Fruit fly (Drosophila melanogaster) whole organism, embryonic: Measurements from ENCODE around the gene Ire1.

Experiments used
- Abd-B ChIP-seq: fragments of 200-800 bp; sonication (Bioruptor generic); optimal IDR thresholded peaks from 2 replicates; lab custom pipeline; 2018; ENCODE audit warnings: missing biosample characterization, mild to moderate bottlenecking, missing genetic modification characterization, moderate library complexity
- Blimp-1 ChIP-seq: fragments of 200-800 bp; sonication (Bioruptor generic); optimal IDR thresholded peaks from 3 replicates; lab custom pipeline; 2018; ENCODE audit warnings: missing biosample characterization, missing genetic modification characterization, mild to moderate bottlenecking, moderate library complexity, missing genetic modification reagents
- CG10147 ChIP-seq: fragments of 200-800 bp; sonication (Bioruptor generic); optimal IDR thresholded peaks from 2 replicates; lab custom pipeline; 2019; ENCODE audit warnings: missing biosample characterization, mild to moderate bottlenecking, missing genetic modification characterization, moderate library complexity
- CG10366 ChIP-seq: fragments of 200-800 bp; sonication (Bioruptor generic); IDR thresholded peaks from 2 replicates; pipeline ENCODE4 v1.3.6; 2022; ENCODE audit warnings: missing biosample characterization, missing genetic modification characterization
- CG10431 ChIP-seq: fragments of 200-800 bp; sonication (Bioruptor generic); optimal IDR thresholded peaks from 3 replicates; lab custom pipeline; 2018; ENCODE audit warnings: missing biosample characterization, mild to moderate bottlenecking, missing genetic modification characterization
- CG10543 ChIP-seq: fragments of 200-800 bp; sonication (Bioruptor generic); optimal IDR thresholded peaks from 3 replicates; lab custom pipeline; 2017; ENCODE audit warnings: missing biosample characterization, mild to moderate bottlenecking, missing genetic modification characterization, moderate library complexity
- CG10959 ChIP-seq: fragments of 200-800 bp; sonication (Bioruptor generic); IDR thresholded peaks from 2 replicates; pipeline ENCODE4 v1.3.6; 2022; ENCODE audit warnings: missing biosample characterization, missing genetic modification characterization
- CG14965 ChIP-seq: fragments of 200-800 bp; sonication (Bioruptor generic); optimal IDR thresholded peaks from 2 replicates; lab custom pipeline; 2016; ENCODE audit warnings: missing biosample characterization, missing genetic modification characterization, borderline replicate concordance
- CG17361 ChIP-seq: fragments of 200-800 bp; sonication (Bioruptor generic); IDR thresholded peaks from 3 replicates; pipeline ENCODE4 v1.3.6; 2022; ENCODE audit warnings: missing biosample characterization, missing genetic modification characterization
- CG18262 ChIP-seq: fragments of 200-800 bp; optimal IDR thresholded peaks from 3 replicates; lab custom pipeline; 2019; ENCODE audit warnings: missing biosample characterization, mild to moderate bottlenecking, missing genetic modification characterization, moderate library complexity
- CG18476 ChIP-seq: fragments of 200-800 bp; sonication (Bioruptor generic); optimal IDR thresholded peaks from 2 replicates; lab custom pipeline; 2016; ENCODE audit warnings: missing biosample characterization, mild to moderate bottlenecking, missing genetic modification characterization
- CG2889 ChIP-seq: fragments of 200-800 bp; sonication (Bioruptor generic); IDR thresholded peaks from 3 replicates; pipeline ENCODE4 v1.3.6; 2022; ENCODE audit warnings: missing biosample characterization, missing genetic modification characterization
- CG30020 ChIP-seq: fragments of 200-800 bp; optimal IDR thresholded peaks from 2 replicates; lab custom pipeline; 2019; ENCODE audit warnings: missing biosample characterization, mild to moderate bottlenecking, missing genetic modification characterization, moderate library complexity
- CG30403 ChIP-seq: fragments of 200-800 bp; sonication (Bioruptor generic); optimal IDR thresholded peaks from 3 replicates; lab custom pipeline; 2016; ENCODE audit warnings: missing biosample characterization, missing genetic modification characterization
- CG34224 ChIP-seq: fragments of 200-800 bp; sonication (Bioruptor generic); IDR thresholded peaks from 3 replicates; pipeline ENCODE4 v1.3.6; 2022; ENCODE audit warnings: missing biosample characterization, missing genetic modification characterization; ENCODE audit not compliant: partially characterized antibody
- CG4328 ChIP-seq: fragments of 200-800 bp; sonication (Bioruptor generic); optimal IDR thresholded peaks from 3 replicates; lab custom pipeline; 2017; ENCODE audit warnings: missing biosample characterization, missing genetic modification reagents, missing genetic modification characterization
- CG4617 ChIP-seq: fragments of 200-800 bp; sonication (Bioruptor generic); optimal IDR thresholded peaks from 3 replicates; lab custom pipeline; 2016; ENCODE audit warnings: missing biosample characterization, missing genetic modification characterization, borderline replicate concordance
- CG7928 ChIP-seq: fragments of 200-800 bp; sonication (Bioruptor generic); optimal IDR thresholded peaks from 2 replicates; lab custom pipeline; 2017; ENCODE audit warnings: missing biosample characterization, mild to moderate bottlenecking, missing genetic modification characterization
- CG7963 ChIP-seq: fragments of 200-800 bp; sonication (Bioruptor generic); IDR thresholded peaks from 3 replicates; pipeline ENCODE4 v1.3.6; 2022; ENCODE audit warnings: missing biosample characterization, missing genetic modification characterization; ENCODE audit not compliant: partially characterized antibody
- CG8388 ChIP-seq: fragments of 200-800 bp; sonication (Bioruptor generic); optimal IDR thresholded peaks from 2 replicates; lab custom pipeline; 2019; ENCODE audit warnings: missing biosample characterization, mild to moderate bottlenecking, missing genetic modification characterization, moderate library complexity
- Dll ChIP-seq: fragments of 200-800 bp; sonication (Bioruptor generic); IDR thresholded peaks from 4 replicates; pipeline ENCODE4 v1.3.6; 2022; ENCODE audit warnings: missing biosample characterization, missing genetic modification characterization; ENCODE audit not compliant: partially characterized antibody
- Dp ChIP-seq: fragments of 200-800 bp; sonication (Bioruptor generic); optimal IDR thresholded peaks from 2 replicates; lab custom pipeline; 2018; ENCODE audit warnings: missing biosample characterization, mild to moderate bottlenecking, missing genetic modification characterization, moderate library complexity
- Hmx ChIP-seq: fragments of 200-800 bp; sonication (Bioruptor generic); optimal IDR thresholded peaks from 2 replicates; lab custom pipeline; 2016; ENCODE audit warnings: missing biosample characterization, missing genetic modification characterization
- Lhr ChIP-seq: fragments of 200-800 bp; sonication (Bioruptor generic); optimal IDR thresholded peaks from 3 replicates; lab custom pipeline; 2017; ENCODE audit warnings: mild to moderate bottlenecking, missing biosample characterization, missing genetic modification reagents, missing genetic modification characterization
- Lim3 ChIP-seq: fragments of 200-800 bp; sonication (Bioruptor generic); IDR thresholded peaks from 2 replicates; pipeline ENCODE4 v1.3.6; 2022; ENCODE audit warnings: missing biosample characterization, missing genetic modification characterization
- Poxn ChIP-seq: fragments of 200-800 bp; sonication (Bioruptor generic); IDR thresholded peaks from 2 replicates; pipeline ENCODE4 v1.3.6; 2022; ENCODE audit warnings: missing biosample characterization, missing genetic modification characterization
- Sry-δ ChIP-seq: fragments of 200-800 bp; sonication (Bioruptor generic); optimal IDR thresholded peaks from 2 replicates; lab custom pipeline; 2016; ENCODE audit warnings: missing biosample characterization, missing genetic modification characterization
- ab ChIP-seq: fragments of 200-800 bp; sonication (Bioruptor generic); optimal IDR thresholded peaks from 2 replicates; lab custom pipeline; 2016; ENCODE audit warnings: missing biosample characterization, missing genetic modification characterization
- ase ChIP-seq: fragments of 200-800 bp; sonication (Bioruptor generic); IDR thresholded peaks from 3 replicates; pipeline ENCODE4 v1.3.6; 2022; ENCODE audit warnings: missing biosample characterization, missing genetic modification characterization
- bowl ChIP-seq: fragments of 200-800 bp; sonication (Bioruptor generic); IDR thresholded peaks from 2 replicates; pipeline ENCODE4 v1.3.6; 2022; ENCODE audit warnings: missing biosample characterization, missing genetic modification characterization
- ci ChIP-seq: fragments of 200-800 bp; sonication (Bioruptor generic); IDR thresholded peaks from 3 replicates; pipeline ENCODE4 v1.3.6; 2022; ENCODE audit warnings: missing biosample characterization, missing genetic modification characterization
- corto ChIP-seq: fragments of 200-800 bp; sonication (Bioruptor generic); optimal IDR thresholded peaks from 2 replicates; lab custom pipeline; 2016; ENCODE audit warnings: missing biosample characterization, mild to moderate bottlenecking, missing genetic modification characterization, moderate library complexity
- crp ChIP-seq, 2 experiments: fragments of 200-800 bp; sonication (Bioruptor generic); optimal IDR thresholded peaks; 2 replicates in 1 of 2; 3 replicates in 1 of 2; lab custom pipeline; 2017; ENCODE audit warnings: missing biosample characterization in 2 of 2, missing genetic modification characterization in 2 of 2, mild to moderate bottlenecking in 1 of 2, moderate library complexity in 1 of 2
- dimm ChIP-seq: fragments of 200-800 bp; sonication (Bioruptor generic); IDR thresholded peaks from 2 replicates; pipeline ENCODE4 v1.3.6; 2022; ENCODE audit warnings: missing biosample characterization, missing genetic modification characterization
- dmrt11E ChIP-seq: fragments of 200-800 bp; sonication (Bioruptor generic); optimal IDR thresholded peaks from 3 replicates; lab custom pipeline; 2018; ENCODE audit warnings: missing biosample characterization, mild to moderate bottlenecking, missing genetic modification characterization, moderate library complexity
- dpn ChIP-seq, 2 experiments: fragments of 200-800 bp; sonication (Bioruptor generic); optimal IDR thresholded peaks; 3 replicates each; lab custom pipeline; 2016; ENCODE audit warnings: missing biosample characterization in 2 of 2, missing genetic modification characterization in 2 of 2
- grn ChIP-seq: fragments of 200-800 bp; sonication (Bioruptor generic); optimal IDR thresholded peaks from 3 replicates; lab custom pipeline; 2017; ENCODE audit warnings: missing biosample characterization, missing genetic modification characterization
- hbn ChIP-seq: fragments of 200-800 bp; sonication (Bioruptor generic); IDR thresholded peaks from 2 replicates; pipeline ENCODE4 v1.3.6; 2022; ENCODE audit warnings: missing biosample characterization, missing genetic modification characterization; ENCODE audit not compliant: partially characterized antibody
- lov ChIP-seq, 2 experiments: fragments of 200-800 bp in 1 of 2; fragments of >200 bp in 1 of 2; sonication (Bioruptor generic) in 1 of 2; IDR thresholded peaks in 1 of 2; optimal IDR thresholded peaks in 1 of 2; 2 replicates in 1 of 2; 3 replicates in 1 of 2; pipeline versions ENCODE4 v1.3.6 to Lab custom; 2017 to 2022; ENCODE audit warnings: missing biosample characterization in 1 of 2, missing genetic modification characterization in 1 of 2
- pfk ChIP-seq: fragments of 200-800 bp; sonication (Bioruptor generic); optimal IDR thresholded peaks from 2 replicates; lab custom pipeline; 2018; ENCODE audit warnings: missing biosample characterization, mild to moderate bottlenecking, missing genetic modification characterization, moderate library complexity
- prd ChIP-seq, 3 experiments: fragments of >200 bp in 2 of 3; fragments of 200-800 bp in 1 of 3; sonication (Bioruptor generic) in 1 of 3; optimal IDR thresholded peaks in 2 of 3; IDR thresholded peaks in 1 of 3; 2 replicates in 2 of 3; 3 replicates in 1 of 3; pipeline versions ENCODE4 v1.3.6 to Lab custom; 2017 to 2022; ENCODE audit warnings: missing biosample characterization in 1 of 3, missing genetic modification characterization in 1 of 3
- pros ChIP-seq: fragments of 200-800 bp; sonication (Bioruptor generic); optimal IDR thresholded peaks from 3 replicates; lab custom pipeline; 2019; ENCODE audit warnings: missing biosample characterization, mild to moderate bottlenecking, missing genetic modification characterization, moderate library complexity
- sc ChIP-seq, 3 experiments: fragments of >200 bp in 2 of 3; fragments of 200-800 bp in 1 of 3; sonication (Bioruptor generic) in 1 of 3; optimal IDR thresholded peaks; 2 replicates in 2 of 3; 3 replicates in 1 of 3; lab custom pipeline; 2017; ENCODE audit warnings: mild to moderate bottlenecking in 1 of 3, missing biosample characterization in 1 of 3, missing genetic modification characterization in 1 of 3, missing genetic modification reagents in 1 of 3
- sr ChIP-seq: fragments of 200-800 bp; sonication (Bioruptor generic); IDR thresholded peaks from 3 replicates; pipeline ENCODE4 v1.3.6; 2022; ENCODE audit warnings: missing biosample characterization, missing genetic modification characterization
- trem ChIP-seq: fragments of 200-800 bp; optimal IDR thresholded peaks from 3 replicates; lab custom pipeline; 2019; ENCODE audit warnings: missing biosample characterization, mild to moderate bottlenecking, missing genetic modification characterization, moderate library complexity
- unpg ChIP-seq: fragments of 200-800 bp; sonication (Bioruptor generic); optimal IDR thresholded peaks from 3 replicates; lab custom pipeline; 2018; ENCODE audit warnings: missing biosample characterization, mild to moderate bottlenecking, missing genetic modification characterization, moderate library complexity
- zf30C ChIP-seq: fragments of 200-800 bp; sonication (Bioruptor generic); optimal IDR thresholded peaks from 3 replicates; lab custom pipeline; 2018; ENCODE audit warnings: missing biosample characterization, mild to moderate bottlenecking, missing genetic modification characterization

The Ire1 gene

DNA sequence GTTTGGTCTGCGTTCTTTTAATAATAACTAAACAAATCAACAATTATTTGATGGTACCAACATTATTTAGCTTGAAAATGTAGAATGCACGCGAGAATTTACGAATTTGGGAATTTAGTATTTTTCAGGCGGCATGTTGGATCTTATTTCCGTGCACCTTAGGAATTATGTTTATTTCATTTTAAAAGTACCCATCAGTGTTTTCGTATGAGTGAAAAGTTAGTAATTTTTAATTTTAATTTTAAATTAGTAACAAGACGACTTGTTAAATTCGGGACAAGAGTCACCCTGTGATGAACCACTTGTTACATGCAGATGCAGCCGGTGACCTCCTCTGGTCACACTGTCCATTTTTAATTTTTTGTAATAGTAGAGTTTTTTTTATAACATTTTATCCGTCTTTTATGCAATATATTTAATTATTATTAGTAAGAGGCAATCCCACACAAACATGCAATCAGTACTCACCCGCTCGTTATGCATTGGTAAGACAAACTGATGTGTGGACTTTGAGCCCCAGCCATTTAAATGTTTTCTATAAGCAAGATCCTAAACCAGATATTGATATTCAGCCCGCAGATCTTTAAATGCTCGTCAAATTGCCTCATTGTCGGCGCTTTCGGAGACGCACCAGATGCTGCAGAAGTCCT, 16.5 kb upstream of the Ire1 start, which contains the start of the genes CG17186 and Arc42 (continued):
- TF ChIP-seq Sry-δ (GFP tag; lab: Kevin White, UChicago) (no peak), CG4617 (GFP tag; lab: Kevin White, UChicago) (peak; percentile 35), ci (GFP tag; lab: Robert Waterston, UW) (no peak), Dp (peak; percentile 76), CG2889 (GFP tag; lab: Robert Waterston, UW) (no peak), CG18262 (tag; lab: Kevin White, UChicago) (peak; percentile 19), CG7963 (GFP tag; lab: Robert Waterston, UW) (no peak), pfk (GFP tag; lab: Kevin White, UChicago) (no peak), CG8388 (GFP tag; lab: Kevin White, UChicago) (peak; percentile 19), Poxn (GFP tag; lab: Robert Waterston, UW) (no peak), hbn (GFP tag; lab: Robert Waterston, UW) (no peak), Lim3 (GFP tag; lab: Robert Waterston, UW) (no peak), Lhr (GFP tag; lab: Kevin White, UChicago) (peak; percentile 41), sr (no peak), Blimp-1 (GFP tag; lab: Kevin White, UChicago) (no peak), crp (GFP tag; optimal IDR thresholded peaks at IDR 0.05; lab: Kevin White, UChicago) (no peak), sc (optimal IDR thresholded peaks at IDR 0.05; lab: Kevin White, UChicago) (no peak), sc (GFP tag; optimal IDR thresholded peaks at IDR 0.05; lab: Kevin White, UChicago) (no peak), corto (GFP tag; lab: Kevin White, UChicago) (no peak), CG10431 (GFP tag; lab: Kevin White, UChicago) (no peak), dimm (GFP tag; lab: Robert Waterston, UW) (no peak), pros (GFP tag; lab: Kevin White, UChicago) (no peak), CG17361 (GFP tag; lab: Robert Waterston, UW) (peak; percentile 31; the same call in 1 of the 3 replicates), Hmx (GFP tag; lab: Kevin White, UChicago) (no peak), CG10366 (no peak), ab (GFP tag; lab: Kevin White, UChicago) (no peak), zf30C (GFP tag; lab: Kevin White, UChicago) (no peak), CG7928 (GFP tag; lab: Kevin White, UChicago) (peak; percentile 10), grn (GFP tag; lab: Kevin White, UChicago) (no peak), CG10543 (GFP tag; lab: Kevin White, UChicago) (no peak), Dll (GFP tag; lab: Robert Waterston, UW) (no peak), Abd-B (GFP tag; lab: Kevin White, UChicago) (peak; percentile 27), CG10147 (GFP tag; lab: Kevin White, UChicago) (peak; percentile 10), CG30403 (GFP tag; lab: Kevin White, UChicago) (no peak), dmrt11E (peak; percentile 18), CG18476 (GFP tag; lab: Kevin White, UChicago) (peak; percentile 1), CG14965 (GFP tag; lab: Kevin White, UChicago) (no peak), trem (tag; lab: Kevin White, UChicago) (peak; percentile 71), prd (optimal IDR thresholded peaks at IDR 0.05; lab: Kevin White, UChicago) (no peak), prd (GFP tag; IDR thresholded peaks at IDR 0.05; lab: Robert Waterston, UW) (no peak), ase (GFP tag; lab: Robert Waterston, UW) (no peak), CG34224 (GFP tag; lab: Robert Waterston, UW) (no peak), CG30020 (tag; lab: Kevin White, UChicago) (peak; percentile 70), dpn (GFP tag; optimal IDR thresholded peaks at IDR 0.05; lab: Kevin White, UChicago) (no peak), lov (optimal IDR thresholded peaks at IDR 0.05; lab: Kevin White, UChicago) (no peak), lov (GFP tag; IDR thresholded peaks at IDR 0.05; lab: Robert Waterston, UW) (no peak), CG10959 (GFP tag; lab: Robert Waterston, UW) (no peak), CG4328 (GFP tag; lab: Kevin White, UChicago) (no peak), bowl (GFP tag; lab: Robert Waterston, UW) (no peak), unpg (GFP tag; lab: Kevin White, UChicago) (peak; percentile 6)
